Worm (Caenorhabditis elegans): ENCODE measurements around the gene K08H2.3.

Gene K08H2.3

ce11 chrX:13201401-13201800 lies 35.8 kb upstream of the K08H2.3 start, which contains the start of gene unc-9:
Gene unc-9 (plus strand): TSS chrX:13201770.
- TF ChIP-seq fkh-10 (GFP tag; optimal IDR thresholded peaks at IDR 0.05) (peak; percentile 65), tra-1 (GFP tag; IDR thresholded peaks at IDR 0.05) (no peak)

- TF ChIP-seq set-16 (GFP tag; IDR thresholded peaks at IDR 0.05) (peak; percentile 89), egl-43 (GFP tag; IDR thresholded peaks at IDR 0.05) (no peak), zfp-2 (tag; optimal IDR thresholded peaks at IDR 0.05) (no peak)
These were observed 34.9 kb upstream of the K08H2.3 start for ce11 chrX:13202312-13202711.

ce11 chrX:13206011-13206410 lies 31.2 kb upstream of the K08H2.3 start:
- TF ChIP-seq zip-11 (GFP tag; IDR thresholded peaks at IDR 0.05) (no peak), ctbp-1 (GFP tag; IDR thresholded peaks at IDR 0.05) (no peak), hlh-11 (tag; optimal IDR thresholded peaks at IDR 0.05) (no peak), zfp-3 (GFP tag; conservative IDR thresholded peaks at IDR 0.05) (no peak), dmd-6 (GFP tag; IDR thresholded peaks at IDR 0.05) (no peak), mep-1 (tag; optimal IDR thresholded peaks at IDR 0.05) (peak; percentile 23), madf-9 (GFP tag; conservative IDR thresholded peaks at IDR 0.05) (no peak), mxl-2 (GFP tag; conservative IDR thresholded peaks at IDR 0.05) (no peak), ceh-82 (tag; optimal IDR thresholded peaks at IDR 0.05) (no peak)

- TF ChIP-seq Y5F2A.4 (GFP tag; optimal IDR thresholded peaks at IDR 0.05) (no peak), aha-1 (tag) (peak; percentile 16)
These were observed 30.3 kb upstream of the K08H2.3 start for ce11 chrX:13206911-13207310.

ce11 chrX:13209026-13209425 lies 28.2 kb upstream of the K08H2.3 start:
- TF ChIP-seq ama-1 (optimal IDR thresholded peaks at IDR 0.05) (no peak), saeg-2 (GFP tag; IDR thresholded peaks at IDR 0.05) (no peak), hlh-30 (tag; optimal IDR thresholded peaks at IDR 0.05; ENCODE audit: insufficient read depth) (no peak), ctbp-1 (GFP tag; IDR thresholded peaks at IDR 0.05) (no peak), ztf-11 (tag; optimal IDR thresholded peaks at IDR 0.05) (no peak), dve-1 (tag; optimal IDR thresholded peaks at IDR 0.05; ENCODE audit: insufficient read depth) (no peak), mdt-29 (GFP tag; IDR thresholded peaks at IDR 0.05) (no peak), zip-11 (GFP tag; IDR thresholded peaks at IDR 0.05) (no peak), nhr-111 (GFP tag; optimal IDR thresholded peaks at IDR 0.05) (no peak), nhr-48 (tag; optimal IDR thresholded peaks at IDR 0.05) (no peak), mxl-2 (GFP tag; conservative IDR thresholded peaks at IDR 0.05) (no peak), hmg-1.1 (GFP tag; IDR thresholded peaks at IDR 0.05) (0 out of 2 replicates have a peak, but pooled peaks have one; percentile 14), snpc-1.2 (GFP tag; IDR thresholded peaks at IDR 0.05) (no peak), lin-1 (GFP tag; IDR thresholded peaks at IDR 0.05) (no peak), hif-1 (tag; optimal IDR thresholded peaks at IDR 0.05) (no peak), Y75B8A.6 (GFP tag; IDR thresholded peaks at IDR 0.05) (no peak), aha-1 (tag) (peak; percentile 85), Y5F2A.4 (GFP tag; optimal IDR thresholded peaks at IDR 0.05) (no peak), mdl-1 (tag; optimal IDR thresholded peaks at IDR 0.05) (no peak), cey-2 (tag; optimal IDR thresholded peaks at IDR 0.05; ENCODE audit: borderline replicate concordance, insufficient read depth) (no peak), nhr-28 (tag; optimal IDR thresholded peaks at IDR 0.05) (no peak), nhr-6 (tag; optimal IDR thresholded peaks at IDR 0.05) (no peak), skn-1 (tag; optimal IDR thresholded peaks at IDR 0.05) (no peak), dmd-9 (GFP tag; IDR thresholded peaks at IDR 0.05) (no peak), R02D3.7 (tag; optimal IDR thresholded peaks at IDR 0.05) (no peak), F37D6.2 (tag; optimal IDR thresholded peaks at IDR 0.05) (no peak), egl-27 (tag; optimal IDR thresholded peaks at IDR 0.05) (no peak), unc-39 (tag; optimal IDR thresholded peaks at IDR 0.05) (no peak), unc-62 (GFP tag; optimal IDR thresholded peaks at IDR 0.05 in 1 of 2) (peak in 1 of 2 experiments; percentile 53), unc-62 (tag; optimal IDR thresholded peaks at IDR 0.05) (no peak), set-16 (GFP tag; IDR thresholded peaks at IDR 0.05) (peak; percentile 27; the same call in 1 of the 2 replicates), nhr-237 (tag; optimal IDR thresholded peaks at IDR 0.05) (no peak), lin-38 (GFP tag; IDR thresholded peaks at IDR 0.05) (no peak), zfp-3 (GFP tag; conservative IDR thresholded peaks at IDR 0.05) (no peak), zfp-2 (tag; optimal IDR thresholded peaks at IDR 0.05) (no peak), ZK546.5 (tag; optimal IDR thresholded peaks at IDR 0.05) (no peak)
